Fruit fly (Drosophila melanogaster) whole organism, adult: ENCODE results near the gene ZnT77C.
A peak's percentile ranks its signal among the peaks of the same experiment; 100 is the strongest.

Experiments
- CG11617 ChIP-seq: fragments of 200-800 bp; sonication (Bioruptor generic); optimal IDR thresholded peaks from 2 replicates; lab custom pipeline; 2017; ENCODE audit warnings: mild to moderate bottlenecking, missing biosample characterization, missing genetic modification reagents, missing genetic modification characterization
- CG12768 ChIP-seq: fragments of 200-800 bp; sonication (Bioruptor generic); optimal IDR thresholded peaks from 2 replicates; lab custom pipeline; 2017; ENCODE audit warnings: missing biosample characterization, missing genetic modification characterization, mild to moderate bottlenecking, moderate library complexity, missing genetic modification reagents
- CG14711 ChIP-seq: fragments of 200-800 bp; sonication (Bioruptor generic); optimal IDR thresholded peaks from 2 replicates; lab custom pipeline; 2018; ENCODE audit warnings: missing biosample characterization, mild to moderate bottlenecking, missing genetic modification characterization, moderate library complexity
- CG1620 ChIP-seq: fragments of 200-800 bp; sonication (Bioruptor generic); optimal IDR thresholded peaks from 2 replicates; lab custom pipeline; 2016; ENCODE audit warnings: missing biosample characterization, missing genetic modification characterization
- CG33017 ChIP-seq: fragments of 200-800 bp; sonication (Bioruptor generic); optimal IDR thresholded peaks from 2 replicates; lab custom pipeline; 2018; ENCODE audit warnings: missing biosample characterization, mild to moderate bottlenecking, missing genetic modification characterization, moderate library complexity
- CG5204 ChIP-seq: fragments of 200-800 bp; sonication (Bioruptor generic); optimal IDR thresholded peaks from 2 replicates; lab custom pipeline; 2016; ENCODE audit warnings: missing biosample characterization, missing genetic modification characterization
- CG7045 ChIP-seq: fragments of 200-800 bp; sonication (Bioruptor generic); optimal IDR thresholded peaks from 2 replicates; lab custom pipeline; 2017; ENCODE audit warnings: missing biosample characterization, mild to moderate bottlenecking, missing genetic modification characterization
- CG7101 ChIP-seq: fragments of 200-800 bp; sonication (Bioruptor generic); optimal IDR thresholded peaks from 2 replicates; lab custom pipeline; 2018; ENCODE audit warnings: missing biosample characterization, mild to moderate bottlenecking, missing genetic modification characterization, moderate library complexity
- Clk ChIP-seq: fragments of 200-800 bp; sonication (Bioruptor generic); optimal IDR thresholded peaks from 2 replicates; lab custom pipeline; 2017; ENCODE audit warnings: missing biosample characterization, missing genetic modification characterization
- Crg-1 ChIP-seq: fragments of 200-800 bp; sonication (Bioruptor generic); optimal IDR thresholded peaks from 2 replicates; lab custom pipeline; 2016; ENCODE audit warnings: missing biosample characterization, missing genetic modification characterization
- Hr96 ChIP-seq: fragments of 200-800 bp; sonication (Bioruptor generic); optimal IDR thresholded peaks from 2 replicates; lab custom pipeline; 2016; ENCODE audit warnings: missing biosample characterization, missing genetic modification characterization
- Mnt ChIP-seq: fragments of 200-800 bp; sonication (Bioruptor generic); optimal IDR thresholded peaks from 2 replicates; lab custom pipeline; 2016; ENCODE audit warnings: missing biosample characterization, mild to moderate bottlenecking, missing genetic modification characterization
- bab1 ChIP-seq: fragments of 200-800 bp; sonication (Bioruptor generic); optimal IDR thresholded peaks from 3 replicates; lab custom pipeline; 2019; ENCODE audit warnings: missing biosample characterization, mild to moderate bottlenecking, missing genetic modification characterization, moderate library complexity
- cic ChIP-seq: fragments of 200-800 bp; sonication (Bioruptor generic); optimal IDR thresholded peaks from 2 replicates; lab custom pipeline; 2017; ENCODE audit warnings: missing biosample characterization, mild to moderate bottlenecking, missing genetic modification characterization, moderate library complexity
- cnc ChIP-seq, 2 experiments: fragments of >200 bp; optimal IDR thresholded peaks; 2 replicates each; lab custom pipeline; 2017
- kay ChIP-seq: fragments of 200-800 bp; sonication (Bioruptor generic); peaks from one replicate; lab custom pipeline; 2016; ENCODE audit warnings: missing biosample characterization, missing genetic modification characterization, borderline replicate concordance
- ovo ChIP-seq: fragments of 200-800 bp; sonication (Bioruptor generic); optimal IDR thresholded peaks from 2 replicates; lab custom pipeline; 2016; ENCODE audit warnings: missing biosample characterization, missing genetic modification characterization
- pad ChIP-seq: fragments of 200-800 bp; sonication (Bioruptor generic); optimal IDR thresholded peaks from 3 replicates; lab custom pipeline; 2017; ENCODE audit warnings: missing biosample characterization, missing genetic modification characterization, mild to moderate bottlenecking, moderate library complexity, missing genetic modification reagents
- tj ChIP-seq: fragments of 200-800 bp; sonication (Bioruptor generic); optimal IDR thresholded peaks from 3 replicates; lab custom pipeline; 2017; ENCODE audit warnings: missing biosample characterization, mild to moderate bottlenecking, missing genetic modification characterization, moderate library complexity
- toe ChIP-seq: fragments of 200-800 bp; sonication (Bioruptor generic); optimal IDR thresholded peaks from 2 replicates; lab custom pipeline; 2016; ENCODE audit warnings: missing biosample characterization, missing genetic modification characterization

The ZnT77C gene

dm6 chr3L:20448773-20449172, 45.9 kb downstream of the ZnT77C start:
- no peak for TF ChIP-seq tj (GFP tag; lab: Kevin White, UChicago)
- TF ChIP-seq Clk (GFP tag; lab: Kevin White, UChicago) = no peak
- TF ChIP-seq CG14711 (tag; lab: Kevin White, UChicago) = no peak
- TF ChIP-seq bab1 (GFP tag; lab: Kevin White, UChicago) = no peak
- no peak for TF ChIP-seq Hr96 (GFP tag; lab: Kevin White, UChicago)
- TF ChIP-seq CG12768 (GFP tag; lab: Kevin White, UChicago) = no peak
- no peak for TF ChIP-seq Mnt (GFP tag; lab: Kevin White, UChicago)
- no peak for TF ChIP-seq Crg-1 (GFP tag; lab: Kevin White, UChicago)
- TF ChIP-seq ovo (GFP tag; lab: Kevin White, UChicago) = no peak
- no peak for TF ChIP-seq CG5204 (GFP tag; lab: Kevin White, UChicago)
- no peak for TF ChIP-seq CG1620 (GFP tag; lab: Kevin White, UChicago)

- no peak for TF ChIP-seq Crg-1 (GFP tag; lab: Kevin White, UChicago)
- TF ChIP-seq CG7045 = no peak
- no peak for TF ChIP-seq cnc (optimal IDR thresholded peaks at IDR 0.05; lab: Kevin White, UChicago)
- no peak for TF ChIP-seq CG1620 (GFP tag; lab: Kevin White, UChicago)
- no peak for TF ChIP-seq Mnt (GFP tag; lab: Kevin White, UChicago)
- TF ChIP-seq CG12768 (GFP tag; lab: Kevin White, UChicago) = peak; percentile 4
- no peak for TF ChIP-seq Hr96 (GFP tag; lab: Kevin White, UChicago)
- TF ChIP-seq cic = no peak
- TF ChIP-seq CG5204 (GFP tag; lab: Kevin White, UChicago) = no peak
- no peak for TF ChIP-seq tj (GFP tag; lab: Kevin White, UChicago)
- TF ChIP-seq Clk (GFP tag; lab: Kevin White, UChicago) = no peak
- no peak for TF ChIP-seq pad
- TF ChIP-seq kay (GFP tag; lab: Kevin White, UChicago) = no peak
- no peak for TF ChIP-seq CG33017 (tag; lab: Kevin White, UChicago)
- TF ChIP-seq toe (GFP tag; lab: Kevin White, UChicago) = no peak
- no peak for TF ChIP-seq bab1 (GFP tag; lab: Kevin White, UChicago)
- peak; percentile 35 for TF ChIP-seq CG7101 (tag; lab: Kevin White, UChicago)
- TF ChIP-seq CG11617 = peak; percentile 4
- TF ChIP-seq ovo (GFP tag; lab: Kevin White, UChicago) = no peak
- peak; percentile 17 for TF ChIP-seq CG14711 (tag; lab: Kevin White, UChicago)
Observed at dm6 chr3L:20447957-20448356, 46.8 kb downstream of the ZnT77C start.

dm6 chr3L:20447337-20447736, 47.4 kb downstream of the ZnT77C start:
- no peak for TF ChIP-seq CG1620 (GFP tag; lab: Kevin White, UChicago)
- TF ChIP-seq pad = no peak
- TF ChIP-seq cic = no peak
- no peak for TF ChIP-seq CG7045
- no peak for TF ChIP-seq tj (GFP tag; lab: Kevin White, UChicago)
- no peak for TF ChIP-seq Clk (GFP tag; lab: Kevin White, UChicago)
- TF ChIP-seq CG12768 (GFP tag; lab: Kevin White, UChicago) = no peak
- no peak for TF ChIP-seq toe (GFP tag; lab: Kevin White, UChicago)
- no peak for TF ChIP-seq cnc (optimal IDR thresholded peaks at IDR 0.05; lab: Kevin White, UChicago)
- TF ChIP-seq bab1 (GFP tag; lab: Kevin White, UChicago) = no peak
- no peak for TF ChIP-seq CG33017 (tag; lab: Kevin White, UChicago)

dm6 chr3L:20446030-20446429, 48.7 kb downstream of the ZnT77C start:
- peak; percentile 34 for TF ChIP-seq Mnt (GFP tag; lab: Kevin White, UChicago)
- peak; percentile 36 for TF ChIP-seq cic
- no peak for TF ChIP-seq pad

dm6 chr3L:20444815-20445519, 49.8 kb downstream of the ZnT77C start:
- TF ChIP-seq cnc (optimal IDR thresholded peaks at IDR 0.05; lab: Kevin White, UChicago) = no peak
- peak; percentile 85 for TF ChIP-seq CG14711 (tag; lab: Kevin White, UChicago)
- peak; percentile 9 for TF ChIP-seq cic
- peak; percentile 41 for TF ChIP-seq pad
- TF ChIP-seq Hr96 (GFP tag; lab: Kevin White, UChicago) = peak; percentile 61
- TF ChIP-seq kay (GFP tag; lab: Kevin White, UChicago) = peak; percentile 86
- TF ChIP-seq CG11617 = peak; percentile 88
- TF ChIP-seq Clk (GFP tag; lab: Kevin White, UChicago) = peak; percentile 49
- TF ChIP-seq CG7045 = peak; percentile 76
- peak; percentile 91 for TF ChIP-seq CG12768 (GFP tag; lab: Kevin White, UChicago)
- no peak for TF ChIP-seq ovo (GFP tag; lab: Kevin White, UChicago)
- peak; percentile 89 for TF ChIP-seq CG33017 (tag; lab: Kevin White, UChicago)
- TF ChIP-seq CG7101 (tag; lab: Kevin White, UChicago) = peak; percentile 90
- peak; percentile 18 for TF ChIP-seq CG1620 (GFP tag; lab: Kevin White, UChicago)
- peak; percentile 41 for TF ChIP-seq tj (GFP tag; lab: Kevin White, UChicago)
- peak; percentile 32 for TF ChIP-seq CG5204 (GFP tag; lab: Kevin White, UChicago)
- peak; percentile 8 for TF ChIP-seq toe (GFP tag; lab: Kevin White, UChicago)
- peak; percentile 57 for TF ChIP-seq Mnt (GFP tag; lab: Kevin White, UChicago)
- TF ChIP-seq Crg-1 (GFP tag; lab: Kevin White, UChicago) = peak; percentile 3
- TF ChIP-seq bab1 (GFP tag; lab: Kevin White, UChicago) = peak; percentile 68
